Worm (Caenorhabditis elegans): ENCODE results near the gene penr-1.

DNA sequence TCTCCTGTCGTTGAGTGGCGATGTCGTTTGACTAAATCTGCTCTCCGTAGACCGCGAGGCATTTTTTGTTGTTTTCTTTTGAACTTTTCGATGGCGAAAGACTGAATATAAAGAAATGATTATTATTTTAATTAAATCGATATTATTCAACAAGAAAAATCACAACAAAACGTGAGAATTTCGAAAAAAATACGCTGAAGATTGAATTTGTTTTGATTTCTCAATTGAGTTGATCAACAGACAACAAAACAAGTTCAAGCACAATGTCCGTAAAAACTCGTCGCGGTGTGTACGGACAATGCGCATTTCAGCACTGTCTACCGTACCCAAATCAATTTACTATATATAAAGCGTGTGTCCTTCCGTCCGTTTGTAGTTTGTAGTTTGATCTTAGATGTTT lies 8.7 kb downstream of the penr-1 start, which contains the start of gene B0238.9:
- no peak for TF ChIP-seq madf-2 (tag; optimal IDR thresholded peaks at IDR 0.05)
- no peak for TF ChIP-seq hlh-15 (tag; optimal IDR thresholded peaks at IDR 0.05)
- TF ChIP-seq che-1 (tag; optimal IDR thresholded peaks at IDR 0.05) = no peak
- no peak for TF ChIP-seq hlh-30 (tag; optimal IDR thresholded peaks at IDR 0.05; ENCODE audit: insufficient read depth)
- no peak for TF ChIP-seq nhr-11 (tag; optimal IDR thresholded peaks at IDR 0.05)
- TF ChIP-seq pqm-1 (tag; optimal IDR thresholded peaks at IDR 0.05) = no peak
- no peak for TF ChIP-seq elt-2 (tag; optimal IDR thresholded peaks at IDR 0.05)

Measured in whole organism, late embryonic.